Fruit fly (Drosophila melanogaster) whole organism, embryonic: ENCODE data around the gene Shc.

Experiments
- BEAF-32 ChIP-seq: fragments of 200-800 bp; sonication (Bioruptor generic); optimal IDR thresholded peaks from 3 replicates; lab custom pipeline; 2017; ENCODE audit warnings: missing biosample characterization, missing genetic modification characterization, mild to moderate bottlenecking, moderate library complexity, missing genetic modification reagents
- CG1024 ChIP-seq: fragments of 200-800 bp; sonication (Bioruptor generic); IDR thresholded peaks from 2 replicates; pipeline ENCODE4 v1.3.6; 2022; ENCODE audit warnings: missing biosample characterization, missing genetic modification characterization
- CG10979 ChIP-seq: fragments of 200-800 bp; sonication (Bioruptor generic); optimal IDR thresholded peaks from 2 replicates; lab custom pipeline; 2018; ENCODE audit warnings: missing biosample characterization, mild to moderate bottlenecking, missing genetic modification characterization, moderate library complexity
- CG12219 ChIP-seq: fragments of 200-800 bp; sonication (Bioruptor generic); optimal IDR thresholded peaks from 3 replicates; lab custom pipeline; 2018; ENCODE audit warnings: missing biosample characterization, mild to moderate bottlenecking, missing genetic modification characterization
- CG13287 ChIP-seq: fragments of 200-800 bp; sonication (Bioruptor generic); IDR thresholded peaks from 2 replicates; pipeline ENCODE4 v1.3.6; 2022; ENCODE audit warnings: missing biosample characterization, missing genetic modification characterization; ENCODE audit not compliant: partially characterized antibody
- CG15011 ChIP-seq: fragments of 200-800 bp; sonication (Bioruptor generic); optimal IDR thresholded peaks from 3 replicates; lab custom pipeline; 2018; ENCODE audit warnings: missing biosample characterization, mild to moderate bottlenecking, missing genetic modification characterization
- CG15269 ChIP-seq: fragments of 200-800 bp; sonication (Bioruptor generic); optimal IDR thresholded peaks from 2 replicates; lab custom pipeline; 2018; ENCODE audit warnings: missing biosample characterization, mild to moderate bottlenecking, missing genetic modification characterization, moderate library complexity
- CG1647 ChIP-seq: fragments of 200-800 bp; sonication (Bioruptor generic); optimal IDR thresholded peaks from 3 replicates; lab custom pipeline; 2016; ENCODE audit warnings: missing biosample characterization, missing genetic modification characterization
- CG16779 ChIP-seq: fragments of 200-800 bp; sonication (Bioruptor generic); IDR thresholded peaks from 2 replicates; pipeline ENCODE4 v1.3.6; 2022; ENCODE audit warnings: missing biosample characterization, missing genetic modification characterization
- CG16815 ChIP-seq: fragments of 200-800 bp; sonication (Bioruptor generic); optimal IDR thresholded peaks from 3 replicates; lab custom pipeline; 2017; ENCODE audit warnings: missing biosample characterization, mild to moderate bottlenecking, missing genetic modification characterization
- CG17186 ChIP-seq: fragments of 200-800 bp; sonication (Bioruptor generic); optimal IDR thresholded peaks from 3 replicates; lab custom pipeline; 2017; ENCODE audit warnings: missing biosample characterization, missing genetic modification reagents, missing genetic modification characterization
- CG17328 ChIP-seq: fragments of 200-800 bp; sonication (Bioruptor generic); IDR thresholded peaks from 2 replicates; pipeline ENCODE4 v1.3.6; 2022; ENCODE audit warnings: missing biosample characterization, missing genetic modification characterization
- CG17568 ChIP-seq: fragments of 200-800 bp; sonication (Bioruptor generic); optimal IDR thresholded peaks from 2 replicates; lab custom pipeline; 2018; ENCODE audit warnings: missing biosample characterization, mild to moderate bottlenecking, missing genetic modification characterization, moderate library complexity
- CG32772 ChIP-seq: fragments of 200-800 bp; sonication (Bioruptor generic); IDR thresholded peaks from 2 replicates; pipeline ENCODE4 v1.3.6; 2022; ENCODE audit warnings: missing biosample characterization, missing genetic modification characterization
- CG4282 ChIP-seq: fragments of 200-800 bp; sonication (Bioruptor generic); optimal IDR thresholded peaks from 2 replicates; lab custom pipeline; 2016; ENCODE audit warnings: missing biosample characterization, missing genetic modification characterization
- CG4854 ChIP-seq: fragments of 200-800 bp; sonication (Bioruptor generic); optimal IDR thresholded peaks from 2 replicates; lab custom pipeline; 2016; ENCODE audit warnings: missing biosample characterization, missing genetic modification characterization, inconsistent platforms
- CG6689 ChIP-seq: fragments of 200-800 bp; sonication (Bioruptor generic); IDR thresholded peaks from 2 replicates; pipeline ENCODE4 v1.3.6; 2022; ENCODE audit warnings: missing biosample characterization, missing genetic modification characterization
- CG7839 ChIP-seq: fragments of 200-800 bp; sonication (Bioruptor generic); optimal IDR thresholded peaks from 3 replicates; lab custom pipeline; 2018; ENCODE audit warnings: missing biosample characterization, mild to moderate bottlenecking, missing genetic modification characterization, moderate library complexity
- CG8765 ChIP-seq: fragments of 200-800 bp; sonication (Bioruptor generic); IDR thresholded peaks from 2 replicates; pipeline ENCODE4 v1.3.6; 2022; ENCODE audit warnings: missing biosample characterization, missing genetic modification characterization
- CG9215 ChIP-seq: fragments of 200-800 bp; sonication (Bioruptor generic); IDR thresholded peaks from 2 replicates; pipeline ENCODE4 v1.3.6; 2022; ENCODE audit warnings: missing biosample characterization, missing genetic modification characterization
- CG9932 ChIP-seq: fragments of 200-800 bp; sonication (Bioruptor generic); IDR thresholded peaks from 2 replicates; pipeline ENCODE4 v1.3.6; 2022; ENCODE audit warnings: missing biosample characterization, missing genetic modification characterization
- CTCF ChIP-seq: fragments of 200-800 bp; sonication (Bioruptor generic); optimal IDR thresholded peaks from 2 replicates; lab custom pipeline; 2017; ENCODE audit warnings: missing biosample characterization, mild to moderate bottlenecking, missing genetic modification characterization, moderate library complexity
- D19A ChIP-seq: fragments of 200-800 bp; optimal IDR thresholded peaks from 3 replicates; lab custom pipeline; 2019; ENCODE audit warnings: missing biosample characterization, mild to moderate bottlenecking, missing genetic modification characterization, moderate library complexity
- D19B ChIP-seq: fragments of 200-800 bp; sonication (Bioruptor generic); optimal IDR thresholded peaks from 2 replicates; lab custom pipeline; 2017; ENCODE audit warnings: missing biosample characterization, mild to moderate bottlenecking, missing genetic modification characterization
- Dad ChIP-seq: fragments of 200-800 bp; sonication (Bioruptor generic); optimal IDR thresholded peaks from 3 replicates; lab custom pipeline; 2016; ENCODE audit warnings: missing biosample characterization, missing genetic modification characterization
- E2f2 ChIP-seq: fragments of 200-800 bp; sonication (Bioruptor generic); IDR thresholded peaks from 2 replicates; pipeline ENCODE4 v1.3.6; 2022; ENCODE audit warnings: missing biosample characterization, missing genetic modification characterization
- GATAe ChIP-seq: fragments of 200-800 bp; sonication (Bioruptor generic); conservative IDR thresholded peaks from 2 replicates; pipeline ENCODE4 v1.3.6; 2022; ENCODE audit warnings: missing biosample characterization, missing genetic modification characterization
- HLHmδ ChIP-seq: fragments of 200-800 bp; sonication (Bioruptor generic); optimal IDR thresholded peaks from 2 replicates; lab custom pipeline; 2018; ENCODE audit warnings: missing biosample characterization, mild to moderate bottlenecking, missing genetic modification characterization, moderate library complexity
- MBD-R2 ChIP-seq: fragments of 200-800 bp; sonication (Bioruptor generic); IDR thresholded peaks from 2 replicates; pipeline ENCODE4 v1.3.6; 2022; ENCODE audit warnings: missing biosample characterization, missing genetic modification characterization
- Mad ChIP-seq: fragments of 200-800 bp; sonication (Bioruptor generic); optimal IDR thresholded peaks from 2 replicates; lab custom pipeline; 2016; ENCODE audit warnings: missing biosample characterization, missing genetic modification characterization
- Opbp ChIP-seq: fragments of 200-800 bp; sonication (Bioruptor generic); IDR thresholded peaks from 3 replicates; pipeline ENCODE4 v1.3.6; 2022; ENCODE audit warnings: missing biosample characterization, missing genetic modification characterization; ENCODE audit not compliant: partially characterized antibody
- Usf ChIP-seq: fragments of 200-800 bp; sonication (Bioruptor generic); optimal IDR thresholded peaks from 2 replicates; lab custom pipeline; 2017; ENCODE audit warnings: missing genotype, missing biosample characterization, missing genetic modification characterization
- amos ChIP-seq: fragments of 200-800 bp; sonication (Bioruptor generic); IDR thresholded peaks from 2 replicates; pipeline ENCODE4 v1.3.6; 2022; ENCODE audit warnings: missing biosample characterization, missing genetic modification characterization; ENCODE audit not compliant: partially characterized antibody
- ci ChIP-seq: fragments of 200-800 bp; sonication (Bioruptor generic); IDR thresholded peaks from 3 replicates; pipeline ENCODE4 v1.3.6; 2022; ENCODE audit warnings: missing biosample characterization, missing genetic modification characterization
- crp ChIP-seq, 2 experiments: fragments of 200-800 bp; sonication (Bioruptor generic); optimal IDR thresholded peaks; 2 replicates in 1 of 2; 3 replicates in 1 of 2; lab custom pipeline; 2017; ENCODE audit warnings: missing biosample characterization in 2 of 2, missing genetic modification characterization in 2 of 2, mild to moderate bottlenecking in 1 of 2, moderate library complexity in 1 of 2
- dan ChIP-seq: fragments of 200-800 bp; sonication (Bioruptor generic); IDR thresholded peaks from 2 replicates; pipeline ENCODE4 v1.3.6; 2022; ENCODE audit warnings: missing biosample characterization, missing genetic modification characterization
- dmrt99B ChIP-seq: fragments of 200-800 bp; sonication (Bioruptor generic); optimal IDR thresholded peaks from 2 replicates; lab custom pipeline; 2018; ENCODE audit warnings: missing biosample characterization, mild to moderate bottlenecking, missing genetic modification characterization, moderate library complexity
- ems ChIP-seq: fragments of 200-800 bp; sonication (Bioruptor generic); optimal IDR thresholded peaks from 3 replicates; lab custom pipeline; 2016; ENCODE audit warnings: missing biosample characterization, missing genetic modification characterization
- exex ChIP-seq: fragments of 200-800 bp; sonication (Bioruptor generic); optimal IDR thresholded peaks from 4 replicates; lab custom pipeline; 2018; ENCODE audit warnings: missing biosample characterization, mild to moderate bottlenecking, missing genetic modification characterization, moderate library complexity
- gsb ChIP-seq: fragments of 200-800 bp; sonication (Bioruptor generic); IDR thresholded peaks from 2 replicates; pipeline ENCODE4 v1.3.6; 2022; ENCODE audit warnings: missing biosample characterization, missing genetic modification characterization
- ham ChIP-seq: fragments of 200-800 bp; sonication (Bioruptor generic); IDR thresholded peaks from 2 replicates; pipeline ENCODE4 v1.3.6; 2022; ENCODE audit warnings: missing biosample characterization, missing genetic modification characterization
- jing ChIP-seq: fragments of 200-800 bp; sonication (Bioruptor generic); optimal IDR thresholded peaks from 2 replicates; lab custom pipeline; 2018; ENCODE audit warnings: missing biosample characterization, mild to moderate bottlenecking, missing genetic modification characterization
- lola ChIP-seq, 3 experiments: fragments of >200 bp in 2 of 3; fragments of 200-800 bp in 1 of 3; sonication (Bioruptor generic) in 1 of 3; optimal IDR thresholded peaks; 2 replicates each; lab custom pipeline; 2017 to 2019; ENCODE audit warnings: missing biosample characterization in 3 of 3, missing genetic modification characterization in 3 of 3, mild to moderate bottlenecking in 1 of 3, moderate library complexity in 1 of 3
- maf-S ChIP-seq: fragments of 200-800 bp; sonication (Bioruptor generic); optimal IDR thresholded peaks from 2 replicates; lab custom pipeline; 2016; ENCODE audit warnings: missing biosample characterization, missing genetic modification characterization
- otp ChIP-seq: fragments of 200-800 bp; sonication (Bioruptor generic); IDR thresholded peaks from 3 replicates; pipeline ENCODE4, ENCODE4 v1.3.6; 2022; ENCODE audit warnings: missing biosample characterization, missing genetic modification characterization
- pnt ChIP-seq: fragments of 200-800 bp; sonication (Bioruptor generic); optimal IDR thresholded peaks from 3 replicates; lab custom pipeline; 2016; ENCODE audit warnings: missing biosample characterization, missing genetic modification characterization
- scrt ChIP-seq: fragments of 200-800 bp; sonication (Bioruptor generic); optimal IDR thresholded peaks from 2 replicates; lab custom pipeline; 2018; ENCODE audit warnings: missing biosample characterization, mild to moderate bottlenecking, missing genetic modification characterization, moderate library complexity
- slp2 ChIP-seq: fragments of 200-800 bp; sonication (Bioruptor generic); optimal IDR thresholded peaks from 2 replicates; lab custom pipeline; 2016; ENCODE audit warnings: missing biosample characterization, missing genetic modification characterization
- tin ChIP-seq: fragments of 200-800 bp; sonication (Bioruptor generic); optimal IDR thresholded peaks from 3 replicates; lab custom pipeline; 2016; ENCODE audit warnings: missing biosample characterization, missing genetic modification characterization
- trem ChIP-seq: fragments of 200-800 bp; optimal IDR thresholded peaks from 3 replicates; lab custom pipeline; 2019; ENCODE audit warnings: missing biosample characterization, mild to moderate bottlenecking, missing genetic modification characterization, moderate library complexity
- wek ChIP-seq: fragments of 200-800 bp; sonication (Bioruptor generic); optimal IDR thresholded peaks from 3 replicates; lab custom pipeline; 2018; ENCODE audit warnings: missing biosample characterization, mild to moderate bottlenecking, missing genetic modification characterization, moderate library complexity

Shc gene

DNA sequence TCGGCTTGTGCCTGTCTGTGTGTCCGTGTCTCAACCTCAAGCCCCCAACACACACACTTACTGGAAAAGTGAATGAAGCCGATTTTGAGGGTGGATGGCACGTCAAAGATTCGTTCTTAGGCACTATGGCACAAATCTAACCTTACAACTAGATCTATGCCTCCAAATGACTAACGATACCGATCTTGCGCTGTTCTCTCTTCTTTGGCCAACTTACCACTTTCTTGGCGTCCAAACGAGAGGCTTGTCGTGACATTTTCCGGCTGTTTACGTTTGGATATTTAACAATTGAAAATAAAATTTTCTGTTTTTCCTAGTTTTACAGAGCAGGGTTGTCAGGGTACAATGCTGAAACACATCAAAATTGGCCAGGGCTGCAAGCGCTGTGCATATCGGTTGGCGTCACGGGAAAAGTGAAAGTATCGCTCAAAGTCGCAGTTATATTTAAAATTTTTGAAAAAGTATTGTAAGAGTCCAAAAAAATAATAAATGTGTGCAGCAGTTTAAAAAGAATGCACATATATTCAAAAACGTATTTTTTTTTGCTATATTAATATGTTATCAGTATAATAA lies 15.2 kb downstream of the Shc start, which contains the start of the genes Bet3 and Nf-YA (continued):
- TF ChIP-seq CG15269 (tag; lab: Kevin White, UChicago) (peak; percentile 39), E2f2 (peak; percentile 34; the same call in 1 of the 2 replicates), CG12219 (GFP tag; lab: Kevin White, UChicago) (no peak), CG16815 (GFP tag; lab: Kevin White, UChicago) (no peak), MBD-R2 (GFP tag; lab: Robert Waterston, UW) (peak; percentile 95), tin (GFP tag; lab: Kevin White, UChicago) (peak; percentile 72), pnt (GFP tag; lab: Kevin White, UChicago) (peak; percentile 49), BEAF-32 (GFP tag; lab: Kevin White, UChicago) (peak; percentile 90), maf-S (GFP tag; lab: Kevin White, UChicago) (no peak), CG7839 (tag; lab: Kevin White, UChicago) (peak; percentile 41), ems (GFP tag; lab: Kevin White, UChicago) (peak; percentile 29), Usf (GFP tag; lab: Kevin White, UChicago) (no peak), CG9215 (peak; percentile 38; the same call in 1 of the 2 replicates), CG17186 (peak; percentile 31), jing (GFP tag; lab: Kevin White, UChicago) (no peak), CG1647 (peak; percentile 26), Mad (GFP tag; lab: Kevin White, UChicago) (no peak), lola (GFP tag; optimal IDR thresholded peaks at IDR 0.05; lab: Kevin White, UChicago) (peak in 1 of 3 experiments; percentile 9), Opbp (GFP tag; lab: Robert Waterston, UW) (peak; percentile 83), CG15011 (GFP tag; lab: Kevin White, UChicago) (no peak), crp (GFP tag; optimal IDR thresholded peaks at IDR 0.05; lab: Kevin White, UChicago) (peak in 1 of 2 experiments; percentile 7), D19B (no peak), CG9932 (GFP tag; lab: Robert Waterston, UW) (peak; percentile 86), CG16779 (GFP tag; lab: Robert Waterston, UW) (no peak), dmrt99B (no peak), Dad (GFP tag; lab: Kevin White, UChicago) (peak; percentile 62), otp (GFP tag; lab: Robert Waterston, UW) (no peak), HLHmδ (GFP tag; lab: Kevin White, UChicago) (no peak), GATAe (GFP tag; lab: Robert Waterston, UW) (no peak), scrt (peak; percentile 20), exex (tag; lab: Kevin White, UChicago) (no peak), CG4854 (GFP tag; lab: Kevin White, UChicago) (peak; percentile 8), CG10979 (peak; percentile 47), CG32772 (peak; percentile 61), CG17328 (GFP tag; lab: Robert Waterston, UW) (peak; percentile 31; the same call in 1 of the 2 replicates), slp2 (peak; percentile 27), ci (GFP tag; lab: Robert Waterston, UW) (no peak; the same call in 1 of the 3 replicates), gsb (GFP tag; lab: Robert Waterston, UW) (no peak), CG8765 (GFP tag; lab: Robert Waterston, UW) (no peak), ham (GFP tag; lab: Robert Waterston, UW) (no peak), trem (tag; lab: Kevin White, UChicago) (peak; percentile 62), D19A (peak; percentile 20), amos (GFP tag; lab: Robert Waterston, UW) (peak; percentile 91), CTCF (GFP tag; lab: Kevin White, UChicago) (no peak), CG4282 (GFP tag; lab: Kevin White, UChicago) (peak; percentile 30), CG6689 (GFP tag; lab: Robert Waterston, UW) (no peak), CG1024 (no peak), dan (GFP tag; lab: Robert Waterston, UW) (no peak), wek (GFP tag; lab: Kevin White, UChicago) (no peak), CG17568 (GFP tag; lab: Kevin White, UChicago) (no peak), CG13287 (GFP tag; lab: Robert Waterston, UW) (peak; percentile 88)
